Worm (Caenorhabditis elegans): Measurements from ENCODE around the gene nsph-1.1.

DNA sequence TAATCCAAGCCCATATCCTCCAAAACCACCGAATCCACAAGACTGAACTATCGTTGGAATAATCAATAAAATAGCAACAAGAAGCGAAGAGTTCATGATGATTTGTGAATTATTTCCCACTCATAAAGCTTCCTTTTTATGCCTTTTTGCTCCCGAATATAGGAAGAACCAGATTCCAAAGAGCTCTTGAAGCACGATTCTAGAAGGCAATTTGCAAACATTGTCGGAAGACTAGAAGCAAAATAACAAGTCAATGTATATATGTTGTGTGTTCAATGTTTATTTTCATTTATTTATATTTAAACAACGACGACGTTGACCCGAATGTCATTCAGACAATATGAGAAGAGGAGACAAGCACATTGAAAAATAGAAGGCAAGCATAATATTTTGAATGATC is 26.1 kb downstream of the nsph-1.1 start, which contains the start of gene idpa-2:
- TF ChIP-seq ztf-4 (tag; optimal IDR thresholded peaks at IDR 0.05), result no peak
- no peak for TF ChIP-seq nhr-6 (tag; optimal IDR thresholded peaks at IDR 0.05)
- TF ChIP-seq ztf-11 (tag; optimal IDR thresholded peaks at IDR 0.05), result no peak

Data from whole organism, L2 larva.